Worm (Caenorhabditis elegans) whole organism, young adult: ENCODE results near the gene spp-19.

Experiments
- B0019.2 ChIP-seq: fragments of 200-800 bp; sonication (Bioruptor generic); conservative IDR thresholded peaks from 2 replicates; pipeline ENCODE4 v1.3.6; 2022; ENCODE audit warnings: missing genetic modification reagents, missing genetic modification characterization, missing compliant biosample characterization
- F10E7.11 ChIP-seq: sonication (generic microtip); optimal IDR thresholded peaks from 2 replicates; lab custom pipeline; 2017; ENCODE audit warnings: mild to moderate bottlenecking, missing genetic modification characterization, moderate library complexity, missing compliant biosample characterization
- F22D6.2 ChIP-seq: sonication (generic microtip); optimal IDR thresholded peaks from 2 replicates; lab custom pipeline; 2016; ENCODE audit warnings: mild to moderate bottlenecking, missing genetic modification characterization, missing compliant biosample characterization
- F33H1.4 ChIP-seq: fragments of 200-800 bp; sonication (Bioruptor generic); IDR thresholded peaks from 2 replicates; pipeline ENCODE4 v1.3.6; 2022; ENCODE audit warnings: missing genetic modification reagents, missing genetic modification characterization, missing compliant biosample characterization
- F39B2.1 ChIP-seq: fragments of 200-800 bp; sonication (Bioruptor generic); IDR thresholded peaks from 2 replicates; pipeline ENCODE4 v1.3.6; 2022; ENCODE audit warnings: missing genetic modification reagents, missing genetic modification characterization, missing compliant biosample characterization
- F49E8.2 ChIP-seq: sonication (generic microtip); optimal IDR thresholded peaks from 3 replicates; lab custom pipeline; 2017; ENCODE audit warnings: missing genetic modification characterization, mild to moderate bottlenecking, missing compliant biosample characterization, antibody characterized with exemption, moderate library complexity; ENCODE audit not compliant: insufficient read depth
- F52B5.7 ChIP-seq: sonication (generic microtip); optimal IDR thresholded peaks from 2 replicates; lab custom pipeline; 2016; ENCODE audit warnings: mild to moderate bottlenecking, missing genetic modification characterization, missing compliant biosample characterization
- F57A8.1 ChIP-seq: fragments of 200-800 bp; sonication (Bioruptor generic); optimal IDR thresholded peaks from 2 replicates; lab custom pipeline; 2018; ENCODE audit warnings: mild to moderate bottlenecking, missing genetic modification characterization, moderate library complexity, missing compliant biosample characterization
- K11D2.4 ChIP-seq: fragments of 200-800 bp; sonication (Bioruptor generic); IDR thresholded peaks from 2 replicates; pipeline ENCODE4 v1.3.6; 2022; ENCODE audit warnings: missing genetic modification reagents, missing genetic modification characterization, missing compliant biosample characterization
- T07F8.4 ChIP-seq: sonication (generic microtip); optimal IDR thresholded peaks from 2 replicates; lab custom pipeline; 2016; ENCODE audit warnings: mild to moderate bottlenecking, missing genetic modification characterization, moderate library complexity, missing compliant biosample characterization
- T26A5.8 ChIP-seq: sonication (generic microtip); optimal IDR thresholded peaks from 2 replicates; lab custom pipeline; 2016; ENCODE audit warnings: missing genetic modification characterization, missing compliant biosample characterization
- Y56A3A.18 ChIP-seq: fragments of 200-800 bp; sonication (Bioruptor generic); IDR thresholded peaks from 2 replicates; pipeline ENCODE4 v1.3.6; 2022; ENCODE audit warnings: missing genetic modification reagents, missing genetic modification characterization, missing compliant biosample characterization
- Y79H2A.3 ChIP-seq: fragments of 200-800 bp; sonication (Bioruptor generic); conservative IDR thresholded peaks from 2 replicates; pipeline ENCODE4 v1.3.6; 2022; ENCODE audit warnings: missing genetic modification reagents, missing genetic modification characterization, missing compliant biosample characterization
- Y95B8A.8 ChIP-seq: fragments of 200-800 bp; sonication (Bioruptor generic); IDR thresholded peaks from 2 replicates; pipeline ENCODE4 v1.3.6; 2022; ENCODE audit warnings: missing genetic modification reagents, missing genetic modification characterization, missing compliant biosample characterization
- akir-1 ChIP-seq: fragments of 200-800 bp; sonication (Bioruptor generic); optimal IDR thresholded peaks from 2 replicates; lab custom pipeline; 2018; ENCODE audit warnings: mild to moderate bottlenecking, missing genetic modification characterization, moderate library complexity, missing compliant biosample characterization
- athp-1 ChIP-seq: sonication (generic microtip); optimal IDR thresholded peaks from 2 replicates; lab custom pipeline; 2017; ENCODE audit warnings: mild to moderate bottlenecking, missing genetic modification characterization, missing compliant biosample characterization
- attf-6 ChIP-seq: fragments of 200-800 bp; sonication (Bioruptor generic); IDR thresholded peaks from 2 replicates; pipeline ENCODE4 v1.3.6; 2022; ENCODE audit warnings: missing genetic modification reagents, missing genetic modification characterization, missing compliant biosample characterization
- bed-1 ChIP-seq: fragments of 200-800 bp; sonication (Bioruptor generic); IDR thresholded peaks from 2 replicates; pipeline ENCODE4 v1.3.6; 2022; ENCODE audit warnings: missing genetic modification reagents, missing genetic modification characterization, missing compliant biosample characterization
- cebp-2 ChIP-seq: fragments of 200-800 bp; sonication (Bioruptor generic); IDR thresholded peaks from 2 replicates; pipeline ENCODE4 v1.3.6; 2022; ENCODE audit warnings: missing genetic modification characterization, missing compliant biosample characterization
- ceh-100 ChIP-seq: fragments of 200-800 bp; sonication (Bioruptor generic); IDR thresholded peaks from 2 replicates; pipeline ENCODE4 v1.3.6; 2022; ENCODE audit warnings: missing genetic modification reagents, missing genetic modification characterization, missing compliant biosample characterization
- ceh-40 ChIP-seq: fragments of 200-800 bp; sonication (Bioruptor generic); IDR thresholded peaks from 2 replicates; pipeline ENCODE4 v1.3.6; 2022; ENCODE audit warnings: missing genetic modification characterization, missing compliant biosample characterization
- chd-7 ChIP-seq: sonication (generic microtip); optimal IDR thresholded peaks from 2 replicates; lab custom pipeline; 2016; ENCODE audit warnings: mild to moderate bottlenecking, missing genetic modification characterization, moderate library complexity, missing compliant biosample characterization
- die-1 ChIP-seq: sonication (generic microtip); optimal IDR thresholded peaks from 2 replicates; lab custom pipeline; 2016; ENCODE audit warnings: missing genotype, mild to moderate bottlenecking, missing genetic modification characterization, missing compliant biosample characterization
- dpl-1 ChIP-seq: fragments of 150-350 bp; optimal IDR thresholded peaks from 2 replicates; lab custom pipeline; 2014; ENCODE audit warnings: missing biosample characterization, missing genetic modification reagents, missing genetic modification characterization
- egl-44 ChIP-seq: fragments of 200-800 bp; sonication (Bioruptor generic); IDR thresholded peaks from 2 replicates; pipeline ENCODE4 v1.3.6; 2022; ENCODE audit warnings: missing genetic modification reagents, missing genetic modification characterization, missing compliant biosample characterization
- egrh-3 ChIP-seq: fragments of 200-800 bp; sonication (Bioruptor generic); IDR thresholded peaks from 2 replicates; pipeline ENCODE4 v1.3.6; 2022; ENCODE audit warnings: missing genetic modification reagents, missing genetic modification characterization, missing compliant biosample characterization
- gei-17 ChIP-seq: fragments of 200-800 bp; sonication (Bioruptor generic); optimal IDR thresholded peaks from 2 replicates; lab custom pipeline; 2018; ENCODE audit warnings: mild to moderate bottlenecking, missing genetic modification characterization, missing compliant biosample characterization
- hlh-26 ChIP-seq: fragments of 200-800 bp; sonication (Bioruptor generic); conservative IDR thresholded peaks from 2 replicates; pipeline ENCODE4 v1.3.6; 2022; ENCODE audit warnings: missing genetic modification reagents, missing genetic modification characterization, missing compliant biosample characterization
- hmg-1.2 ChIP-seq: fragments of 200-800 bp; sonication (Bioruptor generic); IDR thresholded peaks from 2 replicates; pipeline ENCODE4 v1.3.6; 2022; ENCODE audit warnings: missing genetic modification reagents, missing genetic modification characterization, missing compliant biosample characterization
- hmg-20 ChIP-seq: fragments of 200-800 bp; sonication (Bioruptor generic); IDR thresholded peaks from 2 replicates; pipeline ENCODE4 v1.3.6; 2022; ENCODE audit warnings: missing genetic modification reagents, missing genetic modification characterization, missing compliant biosample characterization
- lin-54 ChIP-seq: fragments of 200-800 bp; sonication (Bioruptor generic); optimal IDR thresholded peaks from 2 replicates; lab custom pipeline; 2018; ENCODE audit warnings: mild to moderate bottlenecking, missing genetic modification characterization, missing compliant biosample characterization
- lsl-1 ChIP-seq: fragments of 200-800 bp; sonication (Bioruptor generic); optimal IDR thresholded peaks from 2 replicates; lab custom pipeline; 2018; ENCODE audit warnings: mild to moderate bottlenecking, missing genetic modification characterization, moderate library complexity, missing compliant biosample characterization
- lsy-27 ChIP-seq: sonication (generic microtip); optimal IDR thresholded peaks from 2 replicates; lab custom pipeline; 2017; ENCODE audit warnings: missing genetic modification characterization, mild to moderate bottlenecking, missing compliant biosample characterization, antibody characterized with exemption, missing genotype, borderline replicate concordance; ENCODE audit not compliant: insufficient read depth
- madf-10 ChIP-seq: sonication (generic microtip); optimal IDR thresholded peaks from 2 replicates; lab custom pipeline; 2016; ENCODE audit warnings: mild to moderate bottlenecking, missing genetic modification characterization, missing compliant biosample characterization
- mcd-1 ChIP-seq: fragments of 200-800 bp; sonication (Bioruptor generic); IDR thresholded peaks from 2 replicates; pipeline ENCODE4 v1.3.6; 2022; ENCODE audit warnings: missing genetic modification reagents, missing genetic modification characterization, missing compliant biosample characterization
- mes-4 ChIP-seq: sonication (generic microtip); optimal IDR thresholded peaks from 2 replicates; lab custom pipeline; 2016; ENCODE audit warnings: missing genotype, missing genetic modification characterization, missing compliant biosample characterization
- nfya-1 ChIP-seq: sonication (generic microtip); optimal IDR thresholded peaks from 2 replicates; lab custom pipeline; 2017; ENCODE audit warnings: antibody characterized with exemption, missing compliant biosample characterization, missing genetic modification characterization, borderline replicate concordance; ENCODE audit not compliant: insufficient read depth
- nhr-179 ChIP-seq: sonication (generic microtip); optimal IDR thresholded peaks from 2 replicates; lab custom pipeline; 2016; ENCODE audit warnings: mild to moderate bottlenecking, missing genetic modification characterization, missing compliant biosample characterization
- nhr-27 ChIP-seq: fragments of 200-800 bp; sonication (Bioruptor generic); optimal IDR thresholded peaks from 2 replicates; lab custom pipeline; 2018; ENCODE audit warnings: mild to moderate bottlenecking, missing genetic modification characterization, moderate library complexity, missing compliant biosample characterization
- pbrm-1 ChIP-seq: fragments of 200-800 bp; sonication (Bioruptor generic); IDR thresholded peaks from 2 replicates; pipeline ENCODE4 v1.3.6; 2022; ENCODE audit warnings: missing genetic modification reagents, missing genetic modification characterization, missing compliant biosample characterization
- rcor-1 ChIP-seq: fragments of 200-800 bp; sonication (Bioruptor generic); IDR thresholded peaks from 2 replicates; pipeline ENCODE4 v1.3.6; 2022; ENCODE audit warnings: missing genetic modification reagents, missing genetic modification characterization, missing compliant biosample characterization
- sea-2 ChIP-seq: fragments of 200-800 bp; sonication (Bioruptor generic); IDR thresholded peaks from 2 replicates; pipeline ENCODE4 v1.3.6; 2022; ENCODE audit warnings: missing genetic modification characterization, missing compliant biosample characterization
- snpc-1.1 ChIP-seq: sonication (generic microtip); optimal IDR thresholded peaks from 2 replicates; lab custom pipeline; 2017; ENCODE audit warnings: missing genetic modification characterization, mild to moderate bottlenecking, missing compliant biosample characterization, antibody characterized with exemption, moderate library complexity, missing genotype, missing genetic modification reagents; ENCODE audit not compliant: insufficient read depth
- somi-1 ChIP-seq: fragments of 200-800 bp; sonication (Bioruptor generic); optimal IDR thresholded peaks from 2 replicates; lab custom pipeline; 2018; ENCODE audit warnings: mild to moderate bottlenecking, missing genetic modification characterization, missing compliant biosample characterization
- tbp1 ChIP-seq: fragments of 200-800 bp; sonication (Bioruptor generic); optimal IDR thresholded peaks from 2 replicates; lab custom pipeline; 2018; ENCODE audit warnings: mild to moderate bottlenecking, missing genetic modification characterization, missing compliant biosample characterization
- tlf-1 ChIP-seq: fragments of 200-800 bp; sonication (Bioruptor generic); optimal IDR thresholded peaks from 2 replicates; lab custom pipeline; 2018; ENCODE audit warnings: mild to moderate bottlenecking, missing genetic modification characterization, missing compliant biosample characterization
- xnd-1 ChIP-seq: sonication (generic microtip); optimal IDR thresholded peaks from 2 replicates; lab custom pipeline; 2016; ENCODE audit warnings: missing genotype, missing genetic modification reagents, missing genetic modification characterization, missing compliant biosample characterization
- zim-3 ChIP-seq: sonication (generic microtip); optimal IDR thresholded peaks from 2 replicates; lab custom pipeline; 2017; ENCODE audit warnings: mild to moderate bottlenecking, missing genetic modification characterization, moderate library complexity, missing compliant biosample characterization
- ztf-28 ChIP-seq: fragments of 200-800 bp; sonication (Bioruptor generic); IDR thresholded peaks from 2 replicates; pipeline ENCODE4 v1.3.6; 2022; ENCODE audit warnings: missing genetic modification reagents, missing genetic modification characterization, missing compliant biosample characterization

spp-19 gene

ce11 chrV:6559585-6559984 lies 1.9 kb downstream of the spp-19 start:
- TF ChIP-seq tlf-1 (GFP tag; lab: Kevin White, UChicago) (no peak), F10E7.11 (tag; lab: Kevin White, UChicago) (no peak), chd-7 (tag; lab: Kevin White, UChicago) (peak; percentile 61), pbrm-1 (GFP tag; lab: Robert Waterston, UW) (no peak), ceh-100 (peak; percentile 49; the same call in 1 of the 2 replicates), xnd-1 (tag; lab: Kevin White, UChicago) (peak; percentile 1), bed-1 (GFP tag; lab: Robert Waterston, UW) (no peak), T26A5.8 (tag; lab: Kevin White, UChicago) (peak; percentile 45), mcd-1 (GFP tag; lab: Robert Waterston, UW) (no peak), F22D6.2 (no peak), nhr-27 (tag; lab: Kevin White, UChicago) (no peak), cebp-2 (GFP tag; lab: Robert Waterston, UW) (0 out of 2 replicates have a peak, but pooled peaks have one; percentile 42), K11D2.4 (GFP tag; lab: Robert Waterston, UW) (no peak), gei-17 (GFP tag; lab: Kevin White, UChicago) (no peak), Y79H2A.3 (GFP tag; lab: Robert Waterston, UW) (no peak), egrh-3 (GFP tag; lab: Robert Waterston, UW) (no peak), lsl-1 (GFP tag; lab: Kevin White, UChicago) (peak; percentile 43), hmg-20 (no peak), nfya-1 (no peak), tbp1 (peak; percentile 87), mes-4 (peak; percentile 39), T07F8.4 (tag; lab: Kevin White, UChicago) (peak; percentile 69), snpc-1.1 (tag; lab: Kevin White, UChicago) (peak; percentile 31), sea-2 (GFP tag; lab: Robert Waterston, UW) (no peak), die-1 (tag; lab: Kevin White, UChicago) (peak; percentile 89), egl-44 (peak; percentile 85), B0019.2 (GFP tag; lab: Robert Waterston, UW) (peak; percentile 25; the same call in 1 of the 2 replicates), akir-1 (GFP tag; lab: Kevin White, UChicago) (no peak), zim-3 (tag; lab: Kevin White, UChicago) (peak; percentile 45), F39B2.1 (no peak), ceh-40 (GFP tag; lab: Robert Waterston, UW) (no peak), F57A8.1 (GFP tag; lab: Kevin White, UChicago) (peak; percentile 66), athp-1 (tag; lab: Kevin White, UChicago) (peak; percentile 74), hlh-26 (GFP tag; lab: Robert Waterston, UW) (no peak), dpl-1 (GFP tag; lab: Kevin White, UChicago) (no peak), nhr-179 (tag; lab: Kevin White, UChicago) (no peak), madf-10 (tag; lab: Kevin White, UChicago) (peak; percentile 55), Y56A3A.18 (0 out of 2 replicates have a peak, but pooled peaks have one; percentile 24), lin-54 (GFP tag; lab: Kevin White, UChicago) (no peak), F33H1.4 (peak; percentile 43; the same call in 1 of the 2 replicates), hmg-1.2 (GFP tag; lab: Robert Waterston, UW) (peak; percentile 65), lsy-27 (tag; lab: Kevin White, UChicago) (no peak), somi-1 (peak; percentile 49), rcor-1 (GFP tag; lab: Robert Waterston, UW) (no peak), F52B5.7 (no peak), ztf-28 (GFP tag; lab: Robert Waterston, UW) (no peak), F49E8.2 (tag; lab: Kevin White, UChicago) (no peak), Y95B8A.8 (GFP tag; lab: Robert Waterston, UW) (0 out of 2 replicates have a peak, but pooled peaks have one; percentile 37), attf-6 (GFP tag; lab: Robert Waterston, UW) (no peak)
